Fruit fly (Drosophila melanogaster) whole organism, embryonic: Measurements from ENCODE around the gene Rh5.

ENCODE experiments used
- Aef1 ChIP-seq: fragments of 200-800 bp; sonication (Bioruptor generic); IDR thresholded peaks from 3 replicates; pipeline ENCODE4 v1.3.6; 2022; ENCODE audit warnings: missing biosample characterization, missing genetic modification characterization
- Bgb ChIP-seq: fragments of 200-800 bp; sonication (Bioruptor generic); IDR thresholded peaks from 2 replicates; pipeline ENCODE4 v1.3.6; 2022; ENCODE audit warnings: missing biosample characterization, missing genetic modification characterization; ENCODE audit not compliant: partially characterized antibody
- Blimp-1 ChIP-seq: fragments of 200-800 bp; sonication (Bioruptor generic); optimal IDR thresholded peaks from 3 replicates; lab custom pipeline; 2018; ENCODE audit warnings: missing biosample characterization, missing genetic modification characterization, mild to moderate bottlenecking, moderate library complexity, missing genetic modification reagents
- CG11560 ChIP-seq: fragments of 200-800 bp; sonication (Bioruptor generic); IDR thresholded peaks from 3 replicates; pipeline ENCODE4 v1.3.6; 2022; ENCODE audit warnings: missing biosample characterization, missing genetic modification characterization
- CG11696 ChIP-seq: fragments of 200-800 bp; sonication (Bioruptor generic); IDR thresholded peaks from 2 replicates; pipeline ENCODE4 v1.3.6; 2022; ENCODE audit warnings: missing biosample characterization, missing genetic modification characterization
- CG12299 ChIP-seq: fragments of 200-800 bp; sonication (Bioruptor generic); optimal IDR thresholded peaks from 2 replicates; lab custom pipeline; 2018; ENCODE audit warnings: missing biosample characterization, mild to moderate bottlenecking, missing genetic modification characterization
- CG13624 ChIP-seq: fragments of 200-800 bp; sonication (Bioruptor generic); optimal IDR thresholded peaks from 2 replicates; lab custom pipeline; 2016; ENCODE audit warnings: missing biosample characterization, missing genetic modification characterization
- CG14050 ChIP-seq: fragments of 200-800 bp; sonication (Bioruptor generic); IDR thresholded peaks from 3 replicates; pipeline ENCODE4 v1.3.6; 2022; ENCODE audit warnings: missing biosample characterization, missing genetic modification characterization
- CG14710 ChIP-seq: fragments of 200-800 bp; sonication (Bioruptor generic); optimal IDR thresholded peaks from 3 replicates; lab custom pipeline; 2019; ENCODE audit warnings: missing biosample characterization, mild to moderate bottlenecking, missing genetic modification characterization, moderate library complexity
- CG15514 ChIP-seq: fragments of 200-800 bp; sonication (Bioruptor generic); optimal IDR thresholded peaks from 3 replicates; lab custom pipeline; 2017; ENCODE audit warnings: missing biosample characterization, missing genetic modification characterization, mild to moderate bottlenecking, moderate library complexity, missing genetic modification reagents
- CG17612 ChIP-seq: fragments of 200-800 bp; sonication (Bioruptor generic); IDR thresholded peaks from 2 replicates; pipeline ENCODE4 v1.3.6; 2022; ENCODE audit warnings: missing biosample characterization, missing genetic modification characterization
- CG17912 ChIP-seq: fragments of 200-800 bp; sonication (Bioruptor generic); optimal IDR thresholded peaks from 2 replicates; lab custom pipeline; 2018; ENCODE audit warnings: missing biosample characterization, mild to moderate bottlenecking, missing genetic modification characterization
- CG2678 ChIP-seq: fragments of 200-800 bp; sonication (Bioruptor generic); optimal IDR thresholded peaks from 3 replicates; lab custom pipeline; 2019; ENCODE audit warnings: missing biosample characterization, mild to moderate bottlenecking, missing genetic modification characterization, moderate library complexity
- CG2875 ChIP-seq: fragments of 200-800 bp; sonication (Bioruptor generic); optimal IDR thresholded peaks from 2 replicates; lab custom pipeline; 2017; ENCODE audit warnings: missing biosample characterization, mild to moderate bottlenecking, missing genetic modification characterization, missing genetic modification reagents
- CG3163 ChIP-seq: fragments of 200-800 bp; sonication (Bioruptor generic); optimal IDR thresholded peaks from 3 replicates; lab custom pipeline; 2016; ENCODE audit warnings: missing biosample characterization, missing genetic modification characterization
- CG32772 ChIP-seq: fragments of 200-800 bp; sonication (Bioruptor generic); IDR thresholded peaks from 2 replicates; pipeline ENCODE4 v1.3.6; 2022; ENCODE audit warnings: missing biosample characterization, missing genetic modification characterization
- CG4360 ChIP-seq: fragments of 200-800 bp; sonication (Bioruptor generic); IDR thresholded peaks from 2 replicates; pipeline ENCODE4 v1.3.6; 2022; ENCODE audit warnings: missing biosample characterization, missing genetic modification characterization
- CG4404 ChIP-seq: fragments of 200-800 bp; sonication (Bioruptor generic); IDR thresholded peaks from 2 replicates; pipeline ENCODE4 v1.3.6; 2022; ENCODE audit warnings: missing biosample characterization, missing genetic modification characterization
- CG4617 ChIP-seq: fragments of 200-800 bp; sonication (Bioruptor generic); optimal IDR thresholded peaks from 3 replicates; lab custom pipeline; 2016; ENCODE audit warnings: missing biosample characterization, missing genetic modification characterization, borderline replicate concordance
- CG4707 ChIP-seq: fragments of 200-800 bp; sonication (Bioruptor generic); optimal IDR thresholded peaks from 2 replicates; lab custom pipeline; 2018; ENCODE audit warnings: missing biosample characterization, mild to moderate bottlenecking, missing genetic modification characterization, moderate library complexity
- CG6175 ChIP-seq: fragments of 200-800 bp; sonication (Bioruptor generic); IDR thresholded peaks from 3 replicates; pipeline ENCODE4 v1.3.6; 2022; ENCODE audit warnings: missing biosample characterization, missing genetic modification characterization
- CG7357 ChIP-seq: fragments of 200-800 bp; sonication (Bioruptor generic); IDR thresholded peaks from 3 replicates; pipeline ENCODE4 v1.3.6; 2022; ENCODE audit warnings: missing biosample characterization, missing genetic modification characterization
- CG7745 ChIP-seq: fragments of 200-800 bp; sonication (Bioruptor generic); optimal IDR thresholded peaks from 2 replicates; lab custom pipeline; 2018; ENCODE audit warnings: missing biosample characterization, mild to moderate bottlenecking, missing genetic modification characterization, moderate library complexity
- CHES-1-like ChIP-seq: fragments of 200-800 bp; sonication (Bioruptor generic); optimal IDR thresholded peaks from 2 replicates; lab custom pipeline; 2016; ENCODE audit warnings: missing biosample characterization, missing genetic modification characterization
- CTCF ChIP-seq: fragments of 200-800 bp; sonication (Bioruptor generic); optimal IDR thresholded peaks from 2 replicates; lab custom pipeline; 2017; ENCODE audit warnings: missing biosample characterization, mild to moderate bottlenecking, missing genetic modification characterization, moderate library complexity
- D ChIP-seq, 2 experiments: fragments of 200-800 bp in 1 of 2; fragments of >200 bp in 1 of 2; sonication (Bioruptor generic) in 1 of 2; optimal IDR thresholded peaks; 2 replicates in 1 of 2; 3 replicates in 1 of 2; lab custom pipeline; 2017; ENCODE audit warnings: mild to moderate bottlenecking in 1 of 2, missing biosample characterization in 1 of 2, missing genetic modification characterization in 1 of 2, missing genetic modification reagents in 1 of 2
- Drgx ChIP-seq: fragments of 200-800 bp; sonication (Bioruptor generic); IDR thresholded peaks from 2 replicates; pipeline ENCODE4 v1.3.6; 2022; ENCODE audit warnings: missing biosample characterization, missing genetic modification characterization
- H2.0 ChIP-seq: fragments of 200-800 bp; sonication (Bioruptor generic); IDR thresholded peaks from 2 replicates; pipeline ENCODE4 v1.3.6; 2022; ENCODE audit warnings: missing biosample characterization, missing genetic modification characterization
- Hey ChIP-seq: fragments of 200-800 bp; sonication (Bioruptor generic); optimal IDR thresholded peaks from 3 replicates; lab custom pipeline; 2018; ENCODE audit warnings: missing biosample characterization, mild to moderate bottlenecking, missing genetic modification characterization
- NFAT ChIP-seq: fragments of 200-800 bp; sonication (Bioruptor generic); IDR thresholded peaks from 2 replicates; pipeline ENCODE4 v1.3.6; 2022; ENCODE audit warnings: missing biosample characterization, missing genetic modification characterization
- Spps ChIP-seq: fragments of 200-800 bp; sonication (Bioruptor generic); optimal IDR thresholded peaks from 2 replicates; lab custom pipeline; 2018; ENCODE audit warnings: missing biosample characterization, mild to moderate bottlenecking, missing genetic modification characterization
- Sry-β ChIP-seq: fragments of 200-800 bp; sonication (Bioruptor generic); optimal IDR thresholded peaks from 2 replicates; lab custom pipeline; 2018; ENCODE audit warnings: missing biosample characterization, mild to moderate bottlenecking, missing genetic modification characterization, moderate library complexity
- ac ChIP-seq: fragments of 200-800 bp; sonication (Bioruptor generic); optimal IDR thresholded peaks from 3 replicates; lab custom pipeline; 2017; ENCODE audit warnings: missing biosample characterization, mild to moderate bottlenecking, missing genetic modification characterization
- chinmo ChIP-seq: fragments of 200-800 bp; sonication (Bioruptor generic); IDR thresholded peaks from 4 replicates; pipeline ENCODE4 v1.3.6; 2022; ENCODE audit warnings: missing biosample characterization, missing genetic modification characterization; ENCODE audit not compliant: partially characterized antibody
- ci ChIP-seq: fragments of 200-800 bp; sonication (Bioruptor generic); IDR thresholded peaks from 3 replicates; pipeline ENCODE4 v1.3.6; 2022; ENCODE audit warnings: missing biosample characterization, missing genetic modification characterization
- crol ChIP-seq: fragments of 200-800 bp; sonication (Bioruptor generic); IDR thresholded peaks from 2 replicates; pipeline ENCODE4 v1.3.6; 2022; ENCODE audit warnings: missing biosample characterization, missing genetic modification characterization
- dati ChIP-seq: fragments of 200-800 bp; sonication (Bioruptor generic); IDR thresholded peaks from 2 replicates; pipeline ENCODE4 v1.3.6; 2022; ENCODE audit warnings: missing biosample characterization, missing genetic modification characterization
- dmrt11E ChIP-seq: fragments of 200-800 bp; sonication (Bioruptor generic); optimal IDR thresholded peaks from 3 replicates; lab custom pipeline; 2018; ENCODE audit warnings: missing biosample characterization, mild to moderate bottlenecking, missing genetic modification characterization, moderate library complexity
- fru ChIP-seq: fragments of >200 bp; optimal IDR thresholded peaks from 2 replicates; lab custom pipeline; 2017
- kah ChIP-seq: fragments of 200-800 bp; sonication (Bioruptor generic); optimal IDR thresholded peaks from 2 replicates; lab custom pipeline; 2018; ENCODE audit warnings: missing biosample characterization, mild to moderate bottlenecking, missing genetic modification characterization
- kni ChIP-seq: fragments of 200-800 bp; sonication (Bioruptor generic); optimal IDR thresholded peaks from 3 replicates; lab custom pipeline; 2017; ENCODE audit warnings: mild to moderate bottlenecking, missing biosample characterization, missing genetic modification reagents, missing genetic modification characterization
- pita ChIP-seq: fragments of 200-800 bp; sonication (Bioruptor generic); optimal IDR thresholded peaks from 2 replicates; lab custom pipeline; 2017; ENCODE audit warnings: missing biosample characterization, mild to moderate bottlenecking, missing genetic modification characterization
- pnt ChIP-seq: fragments of 200-800 bp; sonication (Bioruptor generic); optimal IDR thresholded peaks from 3 replicates; lab custom pipeline; 2016; ENCODE audit warnings: missing biosample characterization, missing genetic modification characterization
- rib ChIP-seq: fragments of 200-800 bp; sonication (Bioruptor generic); IDR thresholded peaks from 2 replicates; pipeline ENCODE4 v1.3.6; 2022; ENCODE audit warnings: missing biosample characterization, missing genetic modification characterization
- sc ChIP-seq, 3 experiments: fragments of >200 bp in 2 of 3; fragments of 200-800 bp in 1 of 3; sonication (Bioruptor generic) in 1 of 3; optimal IDR thresholded peaks; 2 replicates in 2 of 3; 3 replicates in 1 of 3; lab custom pipeline; 2017; ENCODE audit warnings: mild to moderate bottlenecking in 1 of 3, missing biosample characterization in 1 of 3, missing genetic modification characterization in 1 of 3, missing genetic modification reagents in 1 of 3
- seq ChIP-seq: fragments of 200-800 bp; sonication (Bioruptor generic); IDR thresholded peaks from 2 replicates; pipeline ENCODE4 v1.3.6; 2022; ENCODE audit warnings: missing biosample characterization, missing genetic modification characterization
- sisA ChIP-seq: fragments of 200-800 bp; sonication (Bioruptor generic); IDR thresholded peaks from 2 replicates; pipeline ENCODE4 v1.3.6; 2022; ENCODE audit warnings: missing biosample characterization, missing genetic modification characterization
- sqz ChIP-seq: fragments of 200-800 bp; sonication (Bioruptor generic); optimal IDR thresholded peaks from 3 replicates; lab custom pipeline; 2018; ENCODE audit warnings: missing biosample characterization, mild to moderate bottlenecking, missing genetic modification characterization
- ssp ChIP-seq: fragments of 200-800 bp; sonication (Bioruptor generic); IDR thresholded peaks from 2 replicates; pipeline ENCODE4 v1.3.6; 2022; ENCODE audit warnings: missing biosample characterization, missing genetic modification characterization
- stc ChIP-seq: fragments of 200-800 bp; sonication (Bioruptor generic); IDR thresholded peaks from 2 replicates; pipeline ENCODE4 v1.3.6; 2022; ENCODE audit warnings: missing biosample characterization, missing genetic modification characterization
- usp ChIP-seq: fragments of >200 bp; optimal IDR thresholded peaks from 2 replicates; lab custom pipeline; 2017; ENCODE audit warnings: missing biosample characterization, missing genetic modification characterization
- wor ChIP-seq: fragments of 200-800 bp; sonication (Bioruptor generic); IDR thresholded peaks from 2 replicates; pipeline ENCODE4 v1.3.6; 2022; ENCODE audit warnings: missing biosample characterization, missing genetic modification characterization

The Rh5 gene

DNA sequence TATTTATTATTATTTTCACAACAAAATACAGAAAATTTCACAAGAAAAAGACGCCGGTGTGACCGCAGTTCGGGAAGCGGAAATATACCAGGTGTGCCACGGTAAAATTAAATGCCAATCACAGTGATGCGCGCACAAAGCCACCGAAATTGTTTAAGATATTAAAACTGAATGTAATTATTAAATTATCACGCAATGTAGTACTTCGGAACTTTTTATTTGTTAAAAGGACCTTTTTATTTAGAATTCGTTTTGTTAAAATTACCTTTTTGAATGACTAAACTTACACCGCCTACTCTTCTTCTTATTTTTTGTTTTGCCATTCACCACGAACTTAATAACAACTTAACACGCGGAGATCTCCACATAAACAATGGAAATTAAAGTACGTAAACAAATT, 20.0 kb upstream of the Rh5 start, which contains the start of the genes CG6686 and CG34163 (continued):
- TF ChIP-seq NFAT (GFP tag; lab: Robert Waterston, UW): no peak
- peak; percentile 65 for TF ChIP-seq CG13624 (GFP tag; lab: Kevin White, UChicago)
- no peak for TF ChIP-seq sqz (GFP tag; lab: Kevin White, UChicago)
- no peak for TF ChIP-seq CG17612 (GFP tag; lab: Robert Waterston, UW)
- no peak; the same call in 1 of the 2 replicates for TF ChIP-seq Bgb (GFP tag; lab: Robert Waterston, UW)
- TF ChIP-seq crol: no peak
- TF ChIP-seq kni (GFP tag; lab: Kevin White, UChicago): no peak
- TF ChIP-seq CG15514 (GFP tag; lab: Kevin White, UChicago): peak; percentile 49
- TF ChIP-seq ac (GFP tag; lab: Kevin White, UChicago): no peak
- no peak for TF ChIP-seq CTCF (GFP tag; lab: Kevin White, UChicago)
- TF ChIP-seq Hey (tag; lab: Kevin White, UChicago): no peak
- TF ChIP-seq CG4404 (GFP tag; lab: Robert Waterston, UW): no peak
- TF ChIP-seq dati: no peak
- no peak for TF ChIP-seq ci
- no peak for TF ChIP-seq CG4707 (GFP tag; lab: Kevin White, UChicago)
- TF ChIP-seq H2.0: no peak
- no peak for TF ChIP-seq seq (GFP tag; lab: Robert Waterston, UW)
- TF ChIP-seq CG14050 (GFP tag; lab: Robert Waterston, UW): no peak
- no peak for TF ChIP-seq CG3163 (GFP tag; lab: Kevin White, UChicago)
- TF ChIP-seq CG12299 (tag; lab: Kevin White, UChicago): peak; percentile 47
- TF ChIP-seq chinmo (GFP tag; lab: Robert Waterston, UW): no peak
- TF ChIP-seq CG4360 (GFP tag; lab: Robert Waterston, UW): no peak
- no peak for TF ChIP-seq wor
- TF ChIP-seq dmrt11E (tag; lab: Kevin White, UChicago): peak; percentile 35
- TF ChIP-seq pnt (GFP tag; lab: Kevin White, UChicago): peak; percentile 11
- TF ChIP-seq Spps (tag; lab: Kevin White, UChicago): no peak
- no peak for TF ChIP-seq pita (GFP tag; lab: Kevin White, UChicago)
- TF ChIP-seq CG4617 (GFP tag; lab: Kevin White, UChicago): peak; percentile 88
- TF ChIP-seq CG17912 (GFP tag; lab: Kevin White, UChicago): no peak
- no peak for TF ChIP-seq CG32772
- TF ChIP-seq ssp: no peak
- TF ChIP-seq CG2678 (tag; lab: Kevin White, UChicago): no peak
- no peak for TF ChIP-seq Drgx
- no peak for TF ChIP-seq CG7357 (GFP tag; lab: Robert Waterston, UW)
- no peak for TF ChIP-seq usp (GFP tag; lab: Kevin White, UChicago)
- no peak for TF ChIP-seq CG6175 (GFP tag; lab: Robert Waterston, UW)
- no peak for TF ChIP-seq rib
- TF ChIP-seq stc: 0 out of 2 replicates have a peak, but pooled peaks have one; percentile 18
- no peak for TF ChIP-seq fru (lab: Kevin White, UChicago)
- TF ChIP-seq CG2875 (GFP tag; lab: Kevin White, UChicago): no peak
- peak; percentile 83 for TF ChIP-seq CG14710
- no peak for TF ChIP-seq CG7745 (tag; lab: Kevin White, UChicago)
- TF ChIP-seq kah (GFP tag; lab: Kevin White, UChicago): no peak
- no peak for TF ChIP-seq Blimp-1 (GFP tag; lab: Kevin White, UChicago)
- no peak for TF ChIP-seq sc (optimal IDR thresholded peaks at IDR 0.05; lab: Kevin White, UChicago)
- no peak for TF ChIP-seq sc (GFP tag; optimal IDR thresholded peaks at IDR 0.05; lab: Kevin White, UChicago)
- TF ChIP-seq Sry-β (GFP tag; lab: Kevin White, UChicago): peak; percentile 77
- no peak for TF ChIP-seq CG11560 (tag; lab: Robert Waterston, UW)
- peak; percentile 39; the same call in 1 of the 2 replicates for TF ChIP-seq sisA (GFP tag; lab: Robert Waterston, UW)
- TF ChIP-seq Aef1 (GFP tag; lab: Robert Waterston, UW): no peak
- TF ChIP-seq D (optimal IDR thresholded peaks at IDR 0.05; lab: Kevin White, UChicago): no peak
- no peak for TF ChIP-seq D (GFP tag; optimal IDR thresholded peaks at IDR 0.05; lab: Kevin White, UChicago)
- peak; percentile 63 for TF ChIP-seq CHES-1-like (GFP tag; lab: Kevin White, UChicago)
- TF ChIP-seq CG11696 (GFP tag; lab: Robert Waterston, UW): no peak
